Worm (Caenorhabditis elegans): ENCODE measurements around the gene npr-42.

npr-42 gene

DNA sequence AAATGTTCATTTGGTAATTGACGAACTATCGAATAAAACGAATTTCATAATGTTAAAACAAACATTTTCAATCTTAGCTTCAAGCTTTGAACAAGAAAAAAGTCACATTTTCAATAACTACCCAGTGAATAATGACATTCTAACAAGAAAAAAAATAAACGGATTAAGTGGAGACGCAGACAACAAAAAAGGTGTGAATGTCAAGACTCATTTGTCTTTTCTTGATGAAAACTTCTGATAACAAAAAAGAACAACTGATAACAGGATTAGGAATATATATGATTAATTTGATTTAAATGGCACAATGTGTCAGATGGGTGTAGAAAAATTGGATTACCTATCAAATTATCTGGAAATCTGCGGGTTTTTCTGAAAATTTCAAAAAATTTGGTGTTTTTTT is 12.6 kb downstream of the npr-42 start (continued):
- TF ChIP-seq elt-3 (tag; optimal IDR thresholded peaks at IDR 0.05) (peak in 1 of 6 experiments; percentile 32), egl-27 (tag; optimal IDR thresholded peaks at IDR 0.05) (no peak), snu-23 (GFP tag; optimal IDR thresholded peaks at IDR 0.05) (no peak), ceh-63 (GFP tag; optimal IDR thresholded peaks at IDR 0.05) (no peak), fkh-4 (tag; optimal IDR thresholded peaks at IDR 0.05; ENCODE audit: borderline replicate concordance) (no peak), unc-62 (GFP tag; optimal IDR thresholded peaks at IDR 0.05) (no peak), mep-1 (tag; optimal IDR thresholded peaks at IDR 0.05) (peak; percentile 2), egl-13 (tag; optimal IDR thresholded peaks at IDR 0.05) (no peak), mdl-1 (tag; optimal IDR thresholded peaks at IDR 0.05) (no peak), efl-1 (optimal IDR thresholded peaks at IDR 0.05) (no peak), efl-1 (GFP tag; optimal IDR thresholded peaks at IDR 0.05 in 1 of 2) (no peak), nhr-76 (tag; optimal IDR thresholded peaks at IDR 0.05) (no peak), unc-86 (tag; optimal IDR thresholded peaks at IDR 0.05) (no peak), blmp-1 (tag; optimal IDR thresholded peaks at IDR 0.05) (no peak), hlh-4 (tag; optimal IDR thresholded peaks at IDR 0.05) (no peak), C34B4.2 (tag; optimal IDR thresholded peaks at IDR 0.05) (no peak), pag-3 (tag; optimal IDR thresholded peaks at IDR 0.05; ENCODE audit: borderline replicate concordance, insufficient read depth) (no peak), xbp-1 (tag; optimal IDR thresholded peaks at IDR 0.05) (no peak), lin-35 (GFP tag; optimal IDR thresholded peaks at IDR 0.05) (no peak), lin-14 (GFP tag; optimal IDR thresholded peaks at IDR 0.05) (peak; percentile 28), lin-15B (tag; optimal IDR thresholded peaks at IDR 0.05) (no peak), efl-3 (GFP tag; optimal IDR thresholded peaks at IDR 0.05) (no peak), zag-1 (tag; optimal IDR thresholded peaks at IDR 0.05) (no peak), lsy-2 (tag; optimal IDR thresholded peaks at IDR 0.05) (peak in 1 of 2 experiments; percentile 1), sox-4 (tag; optimal IDR thresholded peaks at IDR 0.05) (no peak), nhr-12 (tag; optimal IDR thresholded peaks at IDR 0.05) (no peak), snpc-4 (tag; optimal IDR thresholded peaks at IDR 0.05) (no peak), isw-1 (GFP tag; IDR thresholded peaks at IDR 0.05) (no peak), dsc-1 (tag; optimal IDR thresholded peaks at IDR 0.05) (peak; percentile 53), grh-1 (GFP tag; IDR thresholded peaks at IDR 0.05) (no peak), elt-2 (tag; optimal IDR thresholded peaks at IDR 0.05) (peak; percentile 52), tlp-1 (tag; optimal IDR thresholded peaks at IDR 0.05) (no peak), fkh-10 (GFP tag; optimal IDR thresholded peaks at IDR 0.05) (no peak), nhr-11 (tag; optimal IDR thresholded peaks at IDR 0.05) (no peak), alr-1 (tag; optimal IDR thresholded peaks at IDR 0.05; ENCODE audit: borderline replicate concordance) (no peak), aly-2 (tag; optimal IDR thresholded peaks at IDR 0.05) (no peak), nhr-237 (tag; optimal IDR thresholded peaks at IDR 0.05) (no peak), ztf-11 (tag; optimal IDR thresholded peaks at IDR 0.05) (no peak), aha-1 (tag; optimal IDR thresholded peaks at IDR 0.05) (no peak), pax-3 (tag; optimal IDR thresholded peaks at IDR 0.05) (peak; percentile 29), ces-1 (GFP tag; optimal IDR thresholded peaks at IDR 0.05) (no peak), mef-2 (tag; optimal IDR thresholded peaks at IDR 0.05) (no peak), swsn-7 (tag; optimal IDR thresholded peaks at IDR 0.05) (no peak)

DNA sequence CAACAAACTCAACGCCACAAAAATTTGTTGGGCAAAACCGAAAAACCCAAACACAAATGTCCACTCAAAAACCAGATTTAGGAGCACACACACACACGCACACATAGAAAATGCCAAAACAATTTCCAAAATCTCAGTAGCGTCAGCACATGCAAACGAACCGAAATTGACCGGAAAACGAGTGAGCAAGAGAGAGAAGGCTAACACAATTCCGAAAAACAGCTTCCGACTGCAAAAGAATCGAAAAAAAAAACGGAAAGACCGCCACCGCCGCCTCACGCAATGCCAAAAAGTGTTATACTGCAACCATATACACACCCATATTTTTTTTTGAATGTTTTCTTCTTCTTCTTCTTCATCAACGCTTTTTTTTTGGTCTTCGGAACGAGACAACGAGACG is 15.8 kb downstream of the npr-42 start:
- TF ChIP-seq ces-1 (GFP tag; optimal IDR thresholded peaks at IDR 0.05) (peak; percentile 16), snpc-4 (tag; optimal IDR thresholded peaks at IDR 0.05) (no peak), lin-14 (GFP tag; optimal IDR thresholded peaks at IDR 0.05) (peak; percentile 68), fkh-10 (GFP tag; optimal IDR thresholded peaks at IDR 0.05) (peak; percentile 65), unc-98 (GFP tag; IDR thresholded peaks at IDR 0.05) (no peak), tbx-2 (tag; optimal IDR thresholded peaks at IDR 0.05) (no peak)
